Worm (Caenorhabditis elegans) whole organism, young adult: ENCODE measurements around the gene clec-78.

Experiments
- F37B4.10 ChIP-seq: fragments of 200-800 bp; sonication (Bioruptor generic); IDR thresholded peaks from 2 replicates; pipeline ENCODE4 v1.3.6; 2022; ENCODE audit warnings: missing genetic modification characterization, missing compliant biosample characterization
- F49E8.2 ChIP-seq: sonication (generic microtip); optimal IDR thresholded peaks from 3 replicates; lab custom pipeline; 2017; ENCODE audit warnings: missing genetic modification characterization, mild to moderate bottlenecking, missing compliant biosample characterization, antibody characterized with exemption, moderate library complexity; ENCODE audit not compliant: insufficient read depth
- K11D2.4 ChIP-seq: fragments of 200-800 bp; sonication (Bioruptor generic); IDR thresholded peaks from 2 replicates; pipeline ENCODE4 v1.3.6; 2022; ENCODE audit warnings: missing genetic modification reagents, missing genetic modification characterization, missing compliant biosample characterization
- K12H6.12 ChIP-seq: fragments of 200-800 bp; sonication (Bioruptor generic); optimal IDR thresholded peaks from 2 replicates; lab custom pipeline; 2018; ENCODE audit warnings: mild to moderate bottlenecking, missing genetic modification characterization, missing compliant biosample characterization
- ama-1 ChIP-seq, 3 experiments: fragments of 150-350 bp in 1 of 3; sonication (generic microtip) in 2 of 3; optimal IDR thresholded peaks; 2 replicates each; lab custom pipeline; 2014 to 2018; ENCODE audit warnings: missing biosample characterization in 2 of 3, missing genetic modification characterization in 2 of 3, missing genetic modification reagents in 2 of 3
- him-1 ChIP-seq: sonication (generic microtip); optimal IDR thresholded peaks from 2 replicates; lab custom pipeline; 2016; ENCODE audit warnings: missing genotype, missing genetic modification reagents, missing genetic modification characterization, missing compliant biosample characterization
- lsl-1 ChIP-seq: fragments of 200-800 bp; sonication (Bioruptor generic); optimal IDR thresholded peaks from 2 replicates; lab custom pipeline; 2018; ENCODE audit warnings: mild to moderate bottlenecking, missing genetic modification characterization, moderate library complexity, missing compliant biosample characterization
- zim-3 ChIP-seq: sonication (generic microtip); optimal IDR thresholded peaks from 2 replicates; lab custom pipeline; 2017; ENCODE audit warnings: mild to moderate bottlenecking, missing genetic modification characterization, moderate library complexity, missing compliant biosample characterization
- ztf-26 ChIP-seq: sonication (generic microtip); optimal IDR thresholded peaks from 2 replicates; lab custom pipeline; 2017; ENCODE audit warnings: missing genetic modification characterization, missing compliant biosample characterization

ce11 chrIV:4005166-4005565, 16.3 kb downstream of the clec-78 start:
- TF ChIP-seq K12H6.12, result no peak
- TF ChIP-seq ztf-26 (tag; lab: Kevin White, UChicago), result no peak
- TF ChIP-seq K11D2.4 (GFP tag; lab: Robert Waterston, UW), result no peak
- TF ChIP-seq F37B4.10 (GFP tag; lab: Robert Waterston, UW), result no peak
- TF ChIP-seq lsl-1 (GFP tag; lab: Kevin White, UChicago), result no peak
- TF ChIP-seq zim-3 (tag; lab: Kevin White, UChicago), result no peak
- no peak for TF ChIP-seq F49E8.2 (tag; lab: Kevin White, UChicago)
- TF ChIP-seq him-1 (tag; lab: Kevin White, UChicago), result no peak
- TF ChIP-seq ama-1 (optimal IDR thresholded peaks at IDR 0.05; lab: Kevin White, UChicago), result no peak
- TF ChIP-seq ama-1 (GFP tag; optimal IDR thresholded peaks at IDR 0.05; lab: Kevin White, UChicago), result no peak
